Worm (Caenorhabditis elegans): Measurements from ENCODE around the gene mex-5.

The mex-5 gene

DNA sequence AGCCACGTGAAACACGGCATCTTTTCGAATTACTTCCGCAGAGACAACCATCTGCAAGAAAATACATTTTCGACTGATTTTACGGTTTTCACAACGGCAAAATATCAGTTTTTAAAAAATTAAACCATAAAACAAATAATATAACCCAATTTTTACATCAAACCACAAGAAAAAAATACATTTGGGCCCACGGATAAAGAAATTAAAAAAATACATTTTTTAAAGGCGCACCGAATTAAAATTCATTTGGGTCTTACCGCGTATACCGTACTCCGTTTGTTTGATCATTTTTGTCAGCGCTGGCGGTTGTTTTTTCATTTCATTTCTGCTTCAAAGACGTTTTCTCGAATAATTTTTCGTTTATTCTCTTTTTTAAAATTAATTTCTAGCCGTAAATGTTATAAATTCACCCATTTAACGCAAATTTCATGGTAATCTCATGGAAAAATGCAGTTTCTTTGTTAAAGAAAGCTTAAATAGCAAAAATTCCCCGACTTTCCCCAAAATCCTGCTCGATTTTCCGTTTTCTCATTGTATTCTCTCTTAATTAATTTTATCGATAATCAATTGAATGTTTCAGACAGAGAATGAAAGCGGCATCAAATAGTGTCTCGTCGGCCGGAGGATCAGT lies at the start of gene mex-5, which contains the start of gene rec-8:
Gene mex-5, plus strand, starts transcription at position 581 of the 631 bp plus-strand sequence.
Gene rec-8, minus strand, starts transcription at position 51 of the 631 bp plus-strand sequence.
- TF ChIP-seq ztf-1 (GFP tag; conservative IDR thresholded peaks at IDR 0.05) = no peak
- TF ChIP-seq lin-13 (GFP tag; optimal IDR thresholded peaks at IDR 0.05) = no peak
- no peak for TF ChIP-seq nhr-237 (tag; optimal IDR thresholded peaks at IDR 0.05)
- TF ChIP-seq C34F6.9 (tag; optimal IDR thresholded peaks at IDR 0.05) = no peak
- no peak for TF ChIP-seq ceh-82 (tag; optimal IDR thresholded peaks at IDR 0.05)
- no peak for TF ChIP-seq Y55F3AM.14 (GFP tag; optimal IDR thresholded peaks at IDR 0.05)
- no peak for TF ChIP-seq egl-27 (tag; optimal IDR thresholded peaks at IDR 0.05)

DNA sequence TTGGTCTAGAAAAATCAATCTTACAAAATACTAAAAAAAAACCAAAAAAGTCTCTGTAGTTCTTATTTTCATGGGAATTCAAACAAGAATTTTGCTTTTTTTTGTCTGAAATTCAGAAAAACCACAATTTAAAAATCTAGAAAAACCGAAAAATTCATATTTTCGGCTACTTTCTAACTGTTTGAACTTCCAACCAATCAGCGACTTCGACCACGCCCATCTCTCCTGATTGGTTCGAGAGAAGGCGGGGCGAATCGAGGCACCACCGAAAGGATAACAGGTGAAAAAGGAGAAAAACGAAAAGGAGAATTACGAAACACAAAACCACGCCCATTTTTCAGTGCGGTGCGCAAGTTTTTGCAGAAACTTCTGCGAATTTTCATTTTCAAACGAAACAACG lies 48.7 kb upstream of the mex-5 start:
- TF ChIP-seq gmeb-1 (tag; optimal IDR thresholded peaks at IDR 0.05) (no peak), unc-55 (GFP tag; optimal IDR thresholded peaks at IDR 0.05) (peak; percentile 17)

DNA sequence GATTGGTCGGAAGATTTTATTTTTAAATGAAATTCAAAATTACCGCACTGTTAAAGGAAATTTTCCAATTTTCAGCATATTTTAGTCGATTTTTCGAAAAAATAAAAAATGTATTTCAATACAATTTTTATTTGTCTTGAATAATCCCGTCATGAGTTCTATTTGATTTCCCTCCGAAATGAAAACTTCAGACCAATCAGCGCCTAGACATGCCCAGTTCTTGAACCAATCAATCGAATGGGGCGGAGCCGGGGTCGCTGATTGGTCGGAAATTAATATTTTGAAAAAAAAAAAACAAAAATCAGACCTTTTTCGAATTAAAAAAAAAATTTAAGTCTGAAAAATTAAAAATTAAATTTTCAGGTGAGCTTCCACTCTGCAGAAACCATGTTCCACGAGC lies 43.9 kb upstream of the mex-5 start:
- TF ChIP-seq mab-5 (tag; optimal IDR thresholded peaks at IDR 0.05) = no peak
- no peak for TF ChIP-seq nhr-12 (tag; optimal IDR thresholded peaks at IDR 0.05)
- TF ChIP-seq ztf-11 (tag; optimal IDR thresholded peaks at IDR 0.05) = no peak
- TF ChIP-seq C34F6.9 (tag; optimal IDR thresholded peaks at IDR 0.05) = no peak
- TF ChIP-seq unc-39 (tag; optimal IDR thresholded peaks at IDR 0.05) = no peak
- no peak for TF ChIP-seq lin-11 (tag; optimal IDR thresholded peaks at IDR 0.05)
- TF ChIP-seq nhr-129 (tag; optimal IDR thresholded peaks at IDR 0.05) = no peak
- no peak for TF ChIP-seq fos-1 (tag; optimal IDR thresholded peaks at IDR 0.05)
- TF ChIP-seq F13H6.1 (tag; optimal IDR thresholded peaks at IDR 0.05) = no peak
- TF ChIP-seq gmeb-1 (tag; optimal IDR thresholded peaks at IDR 0.05) = no peak
- TF ChIP-seq nhr-23 (tag; optimal IDR thresholded peaks at IDR 0.05) = no peak
- TF ChIP-seq R02D3.7 (tag; optimal IDR thresholded peaks at IDR 0.05) = no peak
- TF ChIP-seq egl-27 (tag; optimal IDR thresholded peaks at IDR 0.05) = no peak
- no peak for TF ChIP-seq sem-4 (tag; optimal IDR thresholded peaks at IDR 0.05)
- TF ChIP-seq dmd-4 (tag; optimal IDR thresholded peaks at IDR 0.05) = no peak
- TF ChIP-seq mbf-1 (tag; optimal IDR thresholded peaks at IDR 0.05) = no peak

DNA sequence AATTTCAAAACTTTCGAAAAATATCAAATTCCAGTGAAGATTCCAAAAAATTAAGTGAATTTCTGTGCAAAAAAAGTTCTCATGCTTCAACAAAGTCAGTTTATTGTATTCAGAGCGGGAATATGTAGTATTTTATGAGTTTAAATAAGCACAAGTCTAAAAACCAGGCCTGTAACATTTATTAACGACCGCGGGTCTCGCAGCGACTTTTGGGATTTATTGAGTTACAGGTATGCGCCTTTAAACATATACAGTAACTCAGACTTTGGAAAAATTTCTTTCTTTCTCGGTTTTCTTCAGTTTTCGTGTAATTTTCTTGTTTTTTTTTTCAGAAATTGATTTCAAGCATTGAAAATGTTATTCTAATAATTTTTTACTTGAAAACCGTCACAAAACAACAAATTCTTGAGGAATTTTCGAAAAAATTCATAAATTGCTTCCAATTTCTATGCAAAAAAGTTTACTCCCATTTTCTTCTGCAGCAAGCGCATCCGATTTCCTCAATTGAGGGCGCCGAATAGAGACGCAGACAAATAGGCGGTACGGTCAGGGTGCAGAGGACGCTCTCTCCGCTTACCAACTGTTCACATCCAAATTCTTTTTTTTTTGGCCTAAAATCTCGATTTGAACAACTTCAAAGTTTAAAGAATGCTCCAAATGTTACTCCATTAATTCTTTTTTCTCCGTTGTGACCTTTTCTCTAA lies 42.0 kb upstream of the mex-5 start:
- TF ChIP-seq ztf-1 (GFP tag; conservative IDR thresholded peaks at IDR 0.05) (no peak), C34F6.9 (tag; optimal IDR thresholded peaks at IDR 0.05) (peak; percentile 4), lin-39 (tag; optimal IDR thresholded peaks at IDR 0.05) (no peak), nhr-6 (tag; optimal IDR thresholded peaks at IDR 0.05) (no peak), ZK546.5 (tag; optimal IDR thresholded peaks at IDR 0.05) (no peak), lin-11 (tag; optimal IDR thresholded peaks at IDR 0.05) (no peak), alr-1 (tag; optimal IDR thresholded peaks at IDR 0.05) (no peak), lsy-2 (tag; optimal IDR thresholded peaks at IDR 0.05) (peak in 1 of 2 experiments; percentile 34), nhr-77 (tag; optimal IDR thresholded peaks at IDR 0.05) (no peak), blmp-1 (tag; optimal IDR thresholded peaks at IDR 0.05; ENCODE audit: insufficient read depth) (no peak), Y55F3AM.14 (GFP tag; optimal IDR thresholded peaks at IDR 0.05) (no peak), crh-2 (tag; optimal IDR thresholded peaks at IDR 0.05) (peak; percentile 2), nhr-129 (tag; optimal IDR thresholded peaks at IDR 0.05) (peak; percentile 34), nhr-11 (tag; optimal IDR thresholded peaks at IDR 0.05) (no peak)

DNA sequence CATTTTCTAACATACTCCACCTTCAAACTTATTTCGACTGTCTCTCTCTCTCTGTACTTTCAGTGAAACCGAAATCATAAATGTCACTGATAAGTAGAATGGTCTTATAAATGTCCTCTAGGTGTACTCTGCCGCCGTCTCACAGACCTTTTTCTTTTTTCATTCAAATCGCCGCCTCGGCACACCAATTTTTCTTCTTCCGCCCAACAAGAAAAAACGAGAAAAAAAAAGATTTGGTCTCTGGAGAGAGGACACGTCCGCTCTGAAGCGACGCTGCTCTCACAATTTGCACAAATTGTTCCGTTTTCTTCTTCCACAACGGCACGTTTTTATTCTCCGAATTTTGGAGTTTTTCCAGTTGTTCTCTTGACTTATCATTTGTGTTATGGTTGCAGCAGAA lies 40.4 kb upstream of the mex-5 start:
- TF ChIP-seq R02D3.7 (tag; optimal IDR thresholded peaks at IDR 0.05) = no peak
- no peak for TF ChIP-seq ztf-4 (tag; optimal IDR thresholded peaks at IDR 0.05)
- no peak for TF ChIP-seq nhr-25 (tag; optimal IDR thresholded peaks at IDR 0.05)
- no peak for TF ChIP-seq unc-62 (GFP tag; optimal IDR thresholded peaks at IDR 0.05)
- no peak for TF ChIP-seq unc-39 (tag; optimal IDR thresholded peaks at IDR 0.05)
- peak; percentile 36 for TF ChIP-seq nhr-129 (tag; optimal IDR thresholded peaks at IDR 0.05)
- peak; percentile 3 for TF ChIP-seq sma-9 (GFP tag; optimal IDR thresholded peaks at IDR 0.05)
- no peak for TF ChIP-seq sma-9 (tag; optimal IDR thresholded peaks at IDR 0.05)
- no peak for TF ChIP-seq ZK546.5 (tag; optimal IDR thresholded peaks at IDR 0.05)
- no peak for TF ChIP-seq lsy-2 (tag; optimal IDR thresholded peaks at IDR 0.05)
- no peak for TF ChIP-seq ceh-82 (tag; optimal IDR thresholded peaks at IDR 0.05)
- TF ChIP-seq zag-1 (tag; optimal IDR thresholded peaks at IDR 0.05) = no peak
- no peak for TF ChIP-seq elt-1 (tag; optimal IDR thresholded peaks at IDR 0.05)
- TF ChIP-seq egl-27 (tag; optimal IDR thresholded peaks at IDR 0.05) = no peak
- TF ChIP-seq fos-1 (tag; optimal IDR thresholded peaks at IDR 0.05) = peak; percentile 4
- TF ChIP-seq lin-39 (tag; optimal IDR thresholded peaks at IDR 0.05) = no peak
- TF ChIP-seq nhr-21 (tag; optimal IDR thresholded peaks at IDR 0.05) = no peak
- TF ChIP-seq nhr-10 (tag; optimal IDR thresholded peaks at IDR 0.05) = no peak
- no peak for TF ChIP-seq lin-11 (tag; optimal IDR thresholded peaks at IDR 0.05)
